Fruit fly (Drosophila melanogaster) whole organism, embryonic: ENCODE measurements around the gene CG42634.

ENCODE experiments used
- Atf3 ChIP-seq: fragments of 200-800 bp; sonication (Bioruptor generic); optimal IDR thresholded peaks from 3 replicates; lab custom pipeline; 2016; ENCODE audit warnings: missing biosample characterization, missing genetic modification characterization
- Bgb ChIP-seq: fragments of 200-800 bp; sonication (Bioruptor generic); IDR thresholded peaks from 2 replicates; pipeline ENCODE4 v1.3.6; 2022; ENCODE audit warnings: missing biosample characterization, missing genetic modification characterization; ENCODE audit not compliant: partially characterized antibody
- Bteb2 ChIP-seq: fragments of 200-800 bp; sonication (Bioruptor generic); optimal IDR thresholded peaks from 2 replicates; lab custom pipeline; 2016; ENCODE audit warnings: missing biosample characterization, missing genetic modification characterization
- CG10321 ChIP-seq: fragments of 200-800 bp; sonication (Bioruptor generic); IDR thresholded peaks from 2 replicates; pipeline ENCODE4 v1.3.6; 2022; ENCODE audit warnings: missing biosample characterization, missing genetic modification characterization
- CG12659 ChIP-seq: fragments of 200-800 bp; sonication (Bioruptor generic); optimal IDR thresholded peaks from 3 replicates; lab custom pipeline; 2017; ENCODE audit warnings: mild to moderate bottlenecking, missing biosample characterization, missing genetic modification reagents, missing genetic modification characterization
- CG13424 ChIP-seq: fragments of 200-800 bp; sonication (Bioruptor generic); optimal IDR thresholded peaks from 2 replicates; lab custom pipeline; 2019; ENCODE audit warnings: missing biosample characterization, mild to moderate bottlenecking, missing genetic modification characterization, moderate library complexity
- CG14050 ChIP-seq: fragments of 200-800 bp; sonication (Bioruptor generic); IDR thresholded peaks from 3 replicates; pipeline ENCODE4 v1.3.6; 2022; ENCODE audit warnings: missing biosample characterization, missing genetic modification characterization
- CG1602 ChIP-seq: fragments of 200-800 bp; sonication (Bioruptor generic); optimal IDR thresholded peaks from 3 replicates; lab custom pipeline; 2016; ENCODE audit warnings: missing biosample characterization, missing genetic modification characterization
- CG17328 ChIP-seq: fragments of 200-800 bp; sonication (Bioruptor generic); IDR thresholded peaks from 2 replicates; pipeline ENCODE4 v1.3.6; 2022; ENCODE audit warnings: missing biosample characterization, missing genetic modification characterization
- CG17612 ChIP-seq: fragments of 200-800 bp; sonication (Bioruptor generic); IDR thresholded peaks from 2 replicates; pipeline ENCODE4 v1.3.6; 2022; ENCODE audit warnings: missing biosample characterization, missing genetic modification characterization
- CG18011 ChIP-seq: fragments of 200-800 bp; sonication (Bioruptor generic); optimal IDR thresholded peaks from 2 replicates; lab custom pipeline; 2017; ENCODE audit warnings: missing biosample characterization, missing genetic modification characterization, mild to moderate bottlenecking, moderate library complexity, missing genotype
- CG3847 ChIP-seq: fragments of 200-800 bp; sonication (Bioruptor generic); IDR thresholded peaks from 2 replicates; pipeline ENCODE4 v1.3.6; 2022; ENCODE audit warnings: missing biosample characterization, missing genetic modification characterization
- CG5953 ChIP-seq: fragments of 200-800 bp; sonication (Bioruptor generic); IDR thresholded peaks from 2 replicates; pipeline ENCODE4 v1.3.6; 2022; ENCODE audit warnings: missing biosample characterization, missing genetic modification characterization
- CG7357 ChIP-seq: fragments of 200-800 bp; sonication (Bioruptor generic); IDR thresholded peaks from 3 replicates; pipeline ENCODE4 v1.3.6; 2022; ENCODE audit warnings: missing biosample characterization, missing genetic modification characterization
- CG7963 ChIP-seq: fragments of 200-800 bp; sonication (Bioruptor generic); IDR thresholded peaks from 3 replicates; pipeline ENCODE4 v1.3.6; 2022; ENCODE audit warnings: missing biosample characterization, missing genetic modification characterization; ENCODE audit not compliant: partially characterized antibody
- CG8478 ChIP-seq: fragments of >200 bp; optimal IDR thresholded peaks from 2 replicates; lab custom pipeline; 2018
- CG9727 ChIP-seq: fragments of 200-800 bp; sonication (Bioruptor generic); optimal IDR thresholded peaks from 3 replicates; lab custom pipeline; 2017; ENCODE audit warnings: missing biosample characterization, mild to moderate bottlenecking, missing genetic modification characterization
- CG9876 ChIP-seq: fragments of 200-800 bp; sonication (Bioruptor generic); optimal IDR thresholded peaks from 2 replicates; lab custom pipeline; 2016; ENCODE audit warnings: missing biosample characterization, missing genetic modification characterization
- Camta ChIP-seq: fragments of 200-800 bp; sonication (Bioruptor generic); optimal IDR thresholded peaks from 2 replicates; lab custom pipeline; 2016; ENCODE audit warnings: missing biosample characterization, missing genetic modification characterization
- Dp ChIP-seq: fragments of 200-800 bp; sonication (Bioruptor generic); optimal IDR thresholded peaks from 2 replicates; lab custom pipeline; 2018; ENCODE audit warnings: missing biosample characterization, mild to moderate bottlenecking, missing genetic modification characterization, moderate library complexity
- Dref ChIP-seq: fragments of 200-800 bp; sonication (Bioruptor generic); IDR thresholded peaks from 2 replicates; pipeline ENCODE4 v1.3.6; 2022; ENCODE audit warnings: missing biosample characterization, missing genetic modification characterization
- Ets65A ChIP-seq: fragments of 200-800 bp; sonication (Bioruptor generic); peaks from one replicate; lab custom pipeline; 2016; ENCODE audit warnings: missing biosample characterization, missing genetic modification characterization
- Hr78 ChIP-seq, 2 experiments: fragments of 200-800 bp in 1 of 2; fragments of >200 bp in 1 of 2; sonication (Bioruptor generic) in 1 of 2; optimal IDR thresholded peaks; 2 replicates each; lab custom pipeline; 2017 to 2019; ENCODE audit warnings: missing biosample characterization in 2 of 2, missing genetic modification characterization in 2 of 2, mild to moderate bottlenecking in 1 of 2, moderate library complexity in 1 of 2
- NfI ChIP-seq: fragments of 200-800 bp; sonication (Bioruptor generic); optimal IDR thresholded peaks from 3 replicates; lab custom pipeline; 2018; ENCODE audit warnings: missing biosample characterization, mild to moderate bottlenecking, missing genetic modification characterization, moderate library complexity
- Oli ChIP-seq: fragments of 200-800 bp; sonication (Bioruptor generic); optimal IDR thresholded peaks from 2 replicates; lab custom pipeline; 2018; ENCODE audit warnings: missing biosample characterization, mild to moderate bottlenecking, missing genetic modification characterization, moderate library complexity
- Rfx ChIP-seq: fragments of 200-800 bp; sonication (Bioruptor generic); IDR thresholded peaks from 2 replicates; pipeline ENCODE4 v1.3.6; 2022; ENCODE audit warnings: missing biosample characterization, missing genetic modification characterization
- Trl ChIP-seq, 3 experiments: fragments of >200 bp in 2 of 3; fragments of 200-800 bp in 1 of 3; sonication (Bioruptor generic) in 1 of 3; optimal IDR thresholded peaks; 2 replicates in 1 of 3; 3 replicates in 2 of 3; lab custom pipeline; 2016 to 2017; ENCODE audit warnings: missing biosample characterization in 1 of 3, missing genetic modification characterization in 1 of 3
- abd-A ChIP-seq: fragments of 200-800 bp; sonication (Bioruptor generic); optimal IDR thresholded peaks from 3 replicates; lab custom pipeline; 2019; ENCODE audit warnings: missing biosample characterization, mild to moderate bottlenecking, missing genetic modification characterization, moderate library complexity
- al ChIP-seq: fragments of 200-800 bp; sonication (Bioruptor generic); IDR thresholded peaks from 2 replicates; pipeline ENCODE4 v1.3.6; 2022; ENCODE audit warnings: missing biosample characterization, missing genetic modification characterization
- caup ChIP-seq: fragments of 200-800 bp; sonication (Bioruptor generic); optimal IDR thresholded peaks from 3 replicates; lab custom pipeline; 2017; ENCODE audit warnings: missing biosample characterization, mild to moderate bottlenecking, missing genetic modification characterization, moderate library complexity; ENCODE audit not compliant: severe bottlenecking
- chn ChIP-seq: fragments of 200-800 bp; sonication (Bioruptor generic); optimal IDR thresholded peaks from 2 replicates; lab custom pipeline; 2016; ENCODE audit warnings: missing biosample characterization, missing genetic modification characterization
- crp ChIP-seq, 2 experiments: fragments of 200-800 bp; sonication (Bioruptor generic); optimal IDR thresholded peaks; 2 replicates in 1 of 2; 3 replicates in 1 of 2; lab custom pipeline; 2017; ENCODE audit warnings: missing biosample characterization in 2 of 2, missing genetic modification characterization in 2 of 2, mild to moderate bottlenecking in 1 of 2, moderate library complexity in 1 of 2
- dimm ChIP-seq: fragments of 200-800 bp; sonication (Bioruptor generic); IDR thresholded peaks from 2 replicates; pipeline ENCODE4 v1.3.6; 2022; ENCODE audit warnings: missing biosample characterization, missing genetic modification characterization
- disco-r ChIP-seq: fragments of 200-800 bp; sonication (Bioruptor generic); optimal IDR thresholded peaks from 2 replicates; lab custom pipeline; 2016; ENCODE audit warnings: missing biosample characterization, missing genetic modification characterization
- fru ChIP-seq: fragments of >200 bp; optimal IDR thresholded peaks from 2 replicates; lab custom pipeline; 2017
- insv ChIP-seq, 2 experiments: fragments of 200-800 bp; sonication (Bioruptor generic); optimal IDR thresholded peaks; 3 replicates each; lab custom pipeline; 2016 to 2018; ENCODE audit warnings: missing biosample characterization in 2 of 2, missing genetic modification characterization in 2 of 2
- ken ChIP-seq: fragments of 200-800 bp; sonication (Bioruptor generic); IDR thresholded peaks from 3 replicates; pipeline ENCODE4 v1.3.6; 2022; ENCODE audit warnings: missing biosample characterization, missing genetic modification characterization
- luna ChIP-seq: fragments of 200-800 bp; sonication (Bioruptor generic); optimal IDR thresholded peaks from 2 replicates; lab custom pipeline; 2016; ENCODE audit warnings: missing biosample characterization, missing genetic modification characterization
- prd ChIP-seq, 3 experiments: fragments of >200 bp in 2 of 3; fragments of 200-800 bp in 1 of 3; sonication (Bioruptor generic) in 1 of 3; optimal IDR thresholded peaks in 2 of 3; IDR thresholded peaks in 1 of 3; 2 replicates in 2 of 3; 3 replicates in 1 of 3; pipeline versions ENCODE4 v1.3.6 to Lab custom; 2017 to 2022; ENCODE audit warnings: missing biosample characterization in 1 of 3, missing genetic modification characterization in 1 of 3
- pum ChIP-seq: fragments of 200-800 bp; sonication (Bioruptor generic); optimal IDR thresholded peaks from 2 replicates; lab custom pipeline; 2016; ENCODE audit warnings: missing biosample characterization, missing genetic modification characterization
- ro ChIP-seq: fragments of 200-800 bp; sonication (Bioruptor generic); IDR thresholded peaks from 2 replicates; pipeline ENCODE4 v1.3.6; 2022; ENCODE audit warnings: missing biosample characterization, missing genetic modification characterization
- zen ChIP-seq: fragments of 200-800 bp; sonication (Bioruptor generic); optimal IDR thresholded peaks from 3 replicates; lab custom pipeline; 2018; ENCODE audit warnings: missing biosample characterization, mild to moderate bottlenecking, missing genetic modification characterization, moderate library complexity
- zf30C ChIP-seq: fragments of 200-800 bp; sonication (Bioruptor generic); optimal IDR thresholded peaks from 3 replicates; lab custom pipeline; 2018; ENCODE audit warnings: missing biosample characterization, mild to moderate bottlenecking, missing genetic modification characterization

Gene CG42634

DNA sequence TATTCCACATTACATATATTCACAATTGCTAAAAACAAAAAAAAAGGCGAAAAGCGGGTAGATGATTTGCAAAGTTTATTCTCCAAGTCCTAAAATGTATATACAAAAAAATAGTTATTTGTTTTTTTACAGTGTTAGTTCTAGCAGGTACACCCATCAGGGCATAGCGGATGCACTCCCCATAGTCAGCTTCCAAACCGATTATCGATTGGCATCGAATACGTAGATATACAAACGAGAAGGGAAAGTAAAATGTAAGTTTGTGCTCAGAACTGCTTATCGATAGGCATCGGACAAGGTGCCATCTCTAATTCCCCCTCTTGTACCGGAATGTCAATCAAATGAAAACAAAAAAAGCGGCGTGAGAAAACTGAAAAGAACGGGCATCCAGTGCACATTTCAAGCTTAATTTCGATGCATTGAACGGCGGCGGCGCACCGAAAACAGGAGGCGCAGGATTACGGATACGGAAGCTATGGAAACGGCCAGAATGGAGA is 44.6 kb upstream of the CG42634 start, which contains the start of gene CG5674 (continued):
- peak in 1 of 2 experiments; percentile 12 for TF ChIP-seq insv (GFP tag; optimal IDR thresholded peaks at IDR 0.05; lab: Kevin White, UChicago)
- TF ChIP-seq CG7963 (GFP tag; lab: Robert Waterston, UW) = peak; percentile 83
- TF ChIP-seq Dp (GFP tag; lab: Kevin White, UChicago) = peak; percentile 21
- TF ChIP-seq disco-r (GFP tag; lab: Kevin White, UChicago) = peak; percentile 62
- TF ChIP-seq ken (GFP tag; lab: Robert Waterston, UW) = peak; percentile 67; the same call in 2 of the 3 replicates
- no peak for TF ChIP-seq luna (GFP tag; lab: Kevin White, UChicago)
- peak; percentile 99 for TF ChIP-seq Dref
- peak; percentile 64 for TF ChIP-seq CG12659
- TF ChIP-seq chn (GFP tag; lab: Kevin White, UChicago) = peak; percentile 63
- no peak for TF ChIP-seq Trl (optimal IDR thresholded peaks at IDR 0.05; lab: Kevin White, UChicago)
- TF ChIP-seq Trl (GFP tag; optimal IDR thresholded peaks at IDR 0.05; lab: Kevin White, UChicago) = peak; percentile 42
- no peak for TF ChIP-seq fru (lab: Kevin White, UChicago)
- TF ChIP-seq crp (GFP tag; optimal IDR thresholded peaks at IDR 0.05; lab: Kevin White, UChicago) = peak in 1 of 2 experiments; percentile 26
- TF ChIP-seq CG7357 (GFP tag; lab: Robert Waterston, UW) = no peak
- no peak for TF ChIP-seq CG8478
- no peak for TF ChIP-seq Hr78 (GFP tag; optimal IDR thresholded peaks at IDR 0.05; lab: Kevin White, UChicago)
- no peak for TF ChIP-seq CG17612 (GFP tag; lab: Robert Waterston, UW)
- peak; percentile 48 for TF ChIP-seq pum (GFP tag; lab: Kevin White, UChicago)
- peak; percentile 52 for TF ChIP-seq CG1602
- peak; percentile 64 for TF ChIP-seq CG3847
- TF ChIP-seq ro (GFP tag; lab: Robert Waterston, UW) = no peak
- peak; percentile 31 for TF ChIP-seq zen
- TF ChIP-seq dimm (GFP tag; lab: Robert Waterston, UW) = no peak
- peak; percentile 95 for TF ChIP-seq Ets65A
- TF ChIP-seq Bteb2 = no peak
- TF ChIP-seq CG9876 (GFP tag; lab: Kevin White, UChicago) = peak; percentile 51
- TF ChIP-seq CG13424 (tag; lab: Kevin White, UChicago) = no peak
- TF ChIP-seq CG5953 = peak; percentile 27; the same call in 1 of the 2 replicates
- peak; percentile 50 for TF ChIP-seq caup
- peak; percentile 35 for TF ChIP-seq Atf3 (GFP tag; lab: Kevin White, UChicago)
- TF ChIP-seq NfI (GFP tag; lab: Kevin White, UChicago) = peak; percentile 33
- peak; percentile 75 for TF ChIP-seq Rfx (GFP tag; lab: Robert Waterston, UW)
- TF ChIP-seq CG9727 (GFP tag; lab: Kevin White, UChicago) = peak; percentile 38
- TF ChIP-seq Oli (tag; lab: Kevin White, UChicago) = no peak
- TF ChIP-seq prd (optimal IDR thresholded peaks at IDR 0.05; lab: Kevin White, UChicago) = no peak
- TF ChIP-seq prd (GFP tag; IDR thresholded peaks at IDR 0.05; lab: Robert Waterston, UW) = peak; percentile 69
- TF ChIP-seq CG10321 (GFP tag; lab: Robert Waterston, UW) = peak; percentile 10; the same call in 1 of the 2 replicates
- peak; percentile 93 for TF ChIP-seq Bgb (GFP tag; lab: Robert Waterston, UW)
- peak; percentile 67 for TF ChIP-seq Camta (GFP tag; lab: Kevin White, UChicago)
- TF ChIP-seq zf30C (GFP tag; lab: Kevin White, UChicago) = peak; percentile 94
- peak; percentile 48 for TF ChIP-seq al (GFP tag; lab: Robert Waterston, UW)
- TF ChIP-seq CG14050 (GFP tag; lab: Robert Waterston, UW) = peak; percentile 23; the same call in 1 of the 3 replicates
- TF ChIP-seq CG18011 (GFP tag; lab: Kevin White, UChicago) = no peak
- no peak for TF ChIP-seq abd-A (tag; lab: Kevin White, UChicago)
- TF ChIP-seq CG17328 = peak; percentile 32; the same call in 1 of the 2 replicates
